Worm (Caenorhabditis elegans): ENCODE measurements around the gene tbx-9.

DNA sequence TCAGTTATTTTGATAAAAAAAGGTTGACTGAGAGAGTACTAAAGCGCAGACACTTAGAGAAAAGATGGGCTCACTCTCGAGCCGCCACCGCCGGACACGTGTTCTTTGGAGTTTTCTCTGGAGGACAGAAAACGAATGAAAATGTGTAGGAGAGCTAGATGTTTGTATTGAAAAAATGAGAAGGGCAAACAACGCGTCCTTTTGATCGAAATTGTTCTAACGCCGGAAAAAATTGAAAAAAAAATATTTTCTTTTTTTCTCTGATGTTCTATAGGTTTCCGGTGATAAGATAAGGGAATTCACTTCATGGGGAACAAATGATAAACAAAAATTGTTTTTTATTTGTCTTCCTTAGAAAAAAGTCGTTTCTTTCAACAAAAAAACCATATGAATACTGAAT lies 11.8 kb downstream of the tbx-9 start:
- TF ChIP-seq ama-1 (optimal IDR thresholded peaks at IDR 0.05), result no peak
- TF ChIP-seq pha-4 (tag; optimal IDR thresholded peaks at IDR 0.05), result no peak
- TF ChIP-seq dmd-4 (tag; optimal IDR thresholded peaks at IDR 0.05; ENCODE audit: borderline replicate concordance), result no peak
- TF ChIP-seq ceh-22 (tag; optimal IDR thresholded peaks at IDR 0.05), result no peak
- TF ChIP-seq nfya-1 (tag; optimal IDR thresholded peaks at IDR 0.05), result no peak
- TF ChIP-seq lim-6 (tag; optimal IDR thresholded peaks at IDR 0.05), result no peak
- TF ChIP-seq dve-1 (tag; optimal IDR thresholded peaks at IDR 0.05), result no peak
- TF ChIP-seq ceh-48 (tag; optimal IDR thresholded peaks at IDR 0.05), result no peak
- no peak for TF ChIP-seq F13H6.1 (tag; optimal IDR thresholded peaks at IDR 0.05)
